Worm (Caenorhabditis elegans) whole organism, early embryonic: Measurements from ENCODE around the gene srlf-37.

Experiments used
- B0310.2 ChIP-seq: sonication (generic microtip); optimal IDR thresholded peaks from 2 replicates; lab custom pipeline; 2016; ENCODE audit warnings: mild to moderate bottlenecking, missing genetic modification characterization, missing compliant biosample characterization
- F13C5.2 ChIP-seq: sonication (generic microtip); optimal IDR thresholded peaks from 2 replicates; lab custom pipeline; 2017; ENCODE audit warnings: mild to moderate bottlenecking, missing genetic modification characterization, inconsistent platforms, missing compliant biosample characterization
- aly-1 ChIP-seq: sonication (generic microtip); optimal IDR thresholded peaks from 2 replicates; lab custom pipeline; 2016; ENCODE audit warnings: missing genetic modification characterization, missing compliant biosample characterization
- ama-1 ChIP-seq: fragments of 150-350 bp; optimal IDR thresholded peaks from 2 replicates; lab custom pipeline; 2014
- ceh-13 ChIP-seq: fragments of 200-800 bp; sonication (Bioruptor generic); optimal IDR thresholded peaks from 2 replicates; lab custom pipeline; 2018; ENCODE audit warnings: mild to moderate bottlenecking, missing genetic modification characterization, missing compliant biosample characterization
- ceh-36 ChIP-seq: sonication (generic microtip); optimal IDR thresholded peaks from 2 replicates; lab custom pipeline; 2016; ENCODE audit warnings: missing genetic modification characterization, inconsistent platforms, missing compliant biosample characterization
- ets-7 ChIP-seq: sonication (generic microtip); optimal IDR thresholded peaks from 2 replicates; lab custom pipeline; 2016; ENCODE audit warnings: missing genotype, missing genetic modification characterization, missing compliant biosample characterization
- flt-1 ChIP-seq: fragments of 200-800 bp; sonication (Bioruptor generic); IDR thresholded peaks from 2 replicates; pipeline ENCODE4 v1.3.6; 2022; ENCODE audit warnings: missing genetic modification characterization, missing compliant biosample characterization
- hmbx-1 ChIP-seq: sonication (generic microtip); optimal IDR thresholded peaks from 2 replicates; lab custom pipeline; 2016; ENCODE audit warnings: mild to moderate bottlenecking, missing genetic modification characterization, missing compliant biosample characterization
- hmg-4 ChIP-seq: fragments of 200-800 bp; sonication (Bioruptor generic); optimal IDR thresholded peaks from 2 replicates; lab custom pipeline; 2018; ENCODE audit warnings: mild to moderate bottlenecking, missing genetic modification characterization, missing compliant biosample characterization
- hnd-1 ChIP-seq: sonication (generic microtip); optimal IDR thresholded peaks from 2 replicates; lab custom pipeline; 2016; ENCODE audit warnings: missing genetic modification characterization, missing compliant biosample characterization
- pes-1 ChIP-seq: fragments of 200-800 bp; sonication (Bioruptor generic); IDR thresholded peaks from 2 replicates; pipeline ENCODE4 v1.3.6; 2022; ENCODE audit warnings: missing genetic modification reagents, missing genetic modification characterization, missing compliant biosample characterization
- scrt-1 ChIP-seq: fragments of 200-800 bp; sonication (Bioruptor generic); IDR thresholded peaks from 2 replicates; pipeline ENCODE4 v1.3.6; 2022; ENCODE audit warnings: missing genetic modification characterization, missing compliant biosample characterization
- sea-1 ChIP-seq: fragments of 200-800 bp; sonication (Bioruptor generic); conservative IDR thresholded peaks from 2 replicates; pipeline ENCODE4 v1.3.6; 2022; ENCODE audit warnings: missing genetic modification characterization, missing compliant biosample characterization
- tbx-11 ChIP-seq: fragments of 200-800 bp; sonication (Bioruptor generic); IDR thresholded peaks from 2 replicates; pipeline ENCODE4 v1.3.6; 2022; ENCODE audit warnings: missing genetic modification characterization, missing compliant biosample characterization
- tbx-37 ChIP-seq: fragments of 200-800 bp; sonication (Bioruptor generic); conservative IDR thresholded peaks from 2 replicates; pipeline ENCODE4 v1.3.6; 2022; ENCODE audit warnings: missing genetic modification reagents, missing genetic modification characterization, missing compliant biosample characterization
- tra-4 ChIP-seq: sonication (generic microtip); optimal IDR thresholded peaks from 2 replicates; lab custom pipeline; 2017; ENCODE audit warnings: missing genetic modification characterization, missing compliant biosample characterization

Gene srlf-37

ce11 chrV:622902-623301 lies 18.9 kb upstream of the srlf-37 start, which contains the start of gene F48G7.5:
F48G7.5 (minus strand) TSS chrV:622935.
- TF ChIP-seq sea-1 (no peak), hmg-4 (no peak), aly-1 (tag; lab: Kevin White, UChicago) (no peak), ama-1 (no peak), tra-4 (tag; lab: Kevin White, UChicago) (no peak), ceh-13 (GFP tag; lab: Kevin White, UChicago) (no peak), hmbx-1 (no peak), pes-1 (GFP tag; lab: Robert Waterston, UW) (no peak), ets-7 (no peak), tbx-11 (no peak), hnd-1 (no peak), scrt-1 (no peak), B0310.2 (tag; lab: Kevin White, UChicago) (no peak), tbx-37 (GFP tag; lab: Robert Waterston, UW) (no peak), F13C5.2 (tag; lab: Kevin White, UChicago) (no peak), flt-1 (GFP tag; lab: Robert Waterston, UW) (no peak), ceh-36 (tag; lab: Kevin White, UChicago) (no peak)

ce11 chrV:620987-621386 lies 17.0 kb upstream of the srlf-37 start:
- TF ChIP-seq sea-1: no peak

ce11 chrV:619054-619453 lies 15.0 kb upstream of the srlf-37 start, which contains the start of gene F48G7.4:
F48G7.4 (plus strand) TSS chrV:619453.
- TF ChIP-seq hnd-1: no peak
- TF ChIP-seq scrt-1: no peak
- no peak for TF ChIP-seq ama-1
- TF ChIP-seq aly-1 (tag; lab: Kevin White, UChicago): no peak
- TF ChIP-seq hmg-4: no peak
- TF ChIP-seq tra-4 (tag; lab: Kevin White, UChicago): no peak
- no peak for TF ChIP-seq B0310.2 (tag; lab: Kevin White, UChicago)
- no peak for TF ChIP-seq tbx-37 (GFP tag; lab: Robert Waterston, UW)
- TF ChIP-seq flt-1 (GFP tag; lab: Robert Waterston, UW): no peak
- no peak for TF ChIP-seq sea-1
- no peak for TF ChIP-seq tbx-11
- TF ChIP-seq hmbx-1: no peak
- no peak for TF ChIP-seq F13C5.2 (tag; lab: Kevin White, UChicago)
- TF ChIP-seq ceh-13 (GFP tag; lab: Kevin White, UChicago): no peak
- TF ChIP-seq pes-1 (GFP tag; lab: Robert Waterston, UW): no peak
- TF ChIP-seq ceh-36 (tag; lab: Kevin White, UChicago): no peak
- no peak for TF ChIP-seq ets-7

ce11 chrV:617917-618316 lies 13.9 kb upstream of the srlf-37 start:
- no peak for TF ChIP-seq ceh-13 (GFP tag; lab: Kevin White, UChicago)
- TF ChIP-seq hmg-4: no peak
- no peak for TF ChIP-seq sea-1
- TF ChIP-seq hnd-1: no peak
- no peak for TF ChIP-seq ets-7
- no peak for TF ChIP-seq pes-1 (GFP tag; lab: Robert Waterston, UW)
- no peak for TF ChIP-seq ama-1
- TF ChIP-seq B0310.2 (tag; lab: Kevin White, UChicago): no peak
- TF ChIP-seq scrt-1: no peak
- TF ChIP-seq hmbx-1: no peak
- no peak for TF ChIP-seq tra-4 (tag; lab: Kevin White, UChicago)

ce11 chrV:615275-615674 lies 11.3 kb upstream of the srlf-37 start, which contains the start of gene F48G7.13:
F48G7.13 (plus strand) TSS chrV:615575.
- TF ChIP-seq hmbx-1 (no peak), sea-1 (no peak), scrt-1 (no peak), pes-1 (GFP tag; lab: Robert Waterston, UW) (no peak), hmg-4 (no peak), tbx-37 (GFP tag; lab: Robert Waterston, UW) (no peak), F13C5.2 (tag; lab: Kevin White, UChicago) (no peak), ets-7 (no peak), flt-1 (GFP tag; lab: Robert Waterston, UW) (no peak), ama-1 (no peak), ceh-36 (tag; lab: Kevin White, UChicago) (no peak), ceh-13 (GFP tag; lab: Kevin White, UChicago) (no peak), tbx-11 (no peak), aly-1 (tag; lab: Kevin White, UChicago) (no peak), tra-4 (tag; lab: Kevin White, UChicago) (no peak), hnd-1 (no peak), B0310.2 (tag; lab: Kevin White, UChicago) (no peak)

DNA sequence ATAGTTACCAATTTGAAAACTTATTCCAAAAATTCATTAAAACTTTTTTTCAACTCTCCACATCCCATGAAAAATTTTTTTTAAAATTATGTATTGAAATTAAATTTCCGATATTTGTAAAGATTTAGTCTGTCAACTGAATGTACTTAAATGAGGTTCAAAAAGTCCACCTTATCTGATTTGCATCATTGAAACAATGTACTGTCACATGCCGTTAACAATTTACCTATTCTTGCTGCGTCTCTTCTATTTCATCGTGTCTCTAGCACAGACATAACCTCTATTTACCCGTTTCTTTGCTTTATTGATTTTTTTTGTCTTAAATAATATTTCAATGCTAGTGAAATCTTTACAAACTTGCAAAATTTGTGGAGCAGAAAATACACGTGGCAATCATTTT lies 6.2 kb upstream of the srlf-37 start, which contains the start of gene nhr-90:
TSS of gene nhr-90 (plus strand) at position 296 of the 400 bp plus-strand sequence.
- TF ChIP-seq flt-1 (GFP tag; lab: Robert Waterston, UW): no peak
- TF ChIP-seq ets-7: no peak
- TF ChIP-seq pes-1 (GFP tag; lab: Robert Waterston, UW): no peak
- TF ChIP-seq scrt-1: no peak
- TF ChIP-seq B0310.2 (tag; lab: Kevin White, UChicago): no peak
- no peak for TF ChIP-seq hmbx-1
- no peak for TF ChIP-seq ceh-13 (GFP tag; lab: Kevin White, UChicago)
- TF ChIP-seq tbx-37 (GFP tag; lab: Robert Waterston, UW): no peak
- TF ChIP-seq aly-1 (tag; lab: Kevin White, UChicago): no peak
- no peak for TF ChIP-seq tra-4 (tag; lab: Kevin White, UChicago)
- TF ChIP-seq hmg-4: no peak
- no peak for TF ChIP-seq hnd-1
- TF ChIP-seq ama-1: no peak
- TF ChIP-seq ceh-36 (tag; lab: Kevin White, UChicago): no peak
- TF ChIP-seq tbx-11: no peak
- TF ChIP-seq F13C5.2 (tag; lab: Kevin White, UChicago): no peak
- TF ChIP-seq sea-1: no peak

DNA sequence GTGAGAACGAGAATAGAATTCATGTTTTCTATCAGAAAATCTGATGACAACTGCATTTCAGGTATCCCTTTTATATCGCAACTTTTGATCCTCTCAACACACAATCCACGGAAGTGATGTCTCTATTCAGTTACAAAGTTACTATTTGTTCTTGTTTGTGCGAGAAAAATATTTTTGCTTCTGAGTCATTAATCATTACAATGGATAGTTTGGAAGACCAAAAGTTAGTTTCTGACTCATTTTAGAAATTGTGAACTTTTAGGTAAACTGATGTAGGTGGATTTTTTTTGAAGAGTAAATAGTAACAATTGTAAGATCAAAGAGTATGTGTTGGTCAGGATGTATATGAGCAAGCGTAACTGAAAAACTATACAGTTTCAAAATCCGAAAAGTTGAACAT lies 5.7 kb upstream of the srlf-37 start, which contains the start of gene srlf-36:
TSS of gene srlf-36 (minus strand) at position 101 of the 400 bp plus-strand sequence.
- TF ChIP-seq ama-1 (no peak), tra-4 (tag; lab: Kevin White, UChicago) (no peak), tbx-11 (no peak), aly-1 (tag; lab: Kevin White, UChicago) (no peak), ceh-36 (tag; lab: Kevin White, UChicago) (no peak), ets-7 (no peak), flt-1 (GFP tag; lab: Robert Waterston, UW) (no peak), B0310.2 (tag; lab: Kevin White, UChicago) (no peak), hmbx-1 (no peak), ceh-13 (GFP tag; lab: Kevin White, UChicago) (no peak), hnd-1 (no peak), hmg-4 (no peak), tbx-37 (GFP tag; lab: Robert Waterston, UW) (no peak), sea-1 (no peak)
